Worm (Caenorhabditis elegans): ENCODE data around the gene C16A11.4.

The C16A11.4 gene

ce11 chrII:4209071-4209747, 17.6 kb upstream of the C16A11.4 start, which contains the start of gene F31D5.6 (continued):
- TF ChIP-seq aptf-2 (GFP tag; conservative IDR thresholded peaks at IDR 0.05) (no peak), nhr-27 (tag; optimal IDR thresholded peaks at IDR 0.05) (no peak), madf-6 (GFP tag; IDR thresholded peaks at IDR 0.05) (peak; percentile 81), die-1 (tag; optimal IDR thresholded peaks at IDR 0.05) (no peak), attf-5 (GFP tag; optimal IDR thresholded peaks at IDR 0.05) (no peak), dox-1 (GFP tag; IDR thresholded peaks at IDR 0.05) (peak; percentile 21; the same call in 1 of the 2 replicates), nfyb-1 (GFP tag; IDR thresholded peaks at IDR 0.05) (0 out of 2 replicates have a peak, but pooled peaks have one; percentile 13), pha-4 (tag; optimal IDR thresholded peaks at IDR 0.05) (no peak), F49E8.2 (tag; optimal IDR thresholded peaks at IDR 0.05; ENCODE audit: insufficient read depth) (no peak), attf-6 (GFP tag; IDR thresholded peaks at IDR 0.05) (no peak), ceh-79 (tag; optimal IDR thresholded peaks at IDR 0.05) (no peak), nhr-80 (tag; optimal IDR thresholded peaks at IDR 0.05) (no peak), T26A5.8 (tag; optimal IDR thresholded peaks at IDR 0.05) (no peak), sea-2 (GFP tag; IDR thresholded peaks at IDR 0.05) (no peak), bed-1 (GFP tag; IDR thresholded peaks at IDR 0.05) (no peak), hmg-1.2 (GFP tag; IDR thresholded peaks at IDR 0.05) (0 out of 2 replicates have a peak, but pooled peaks have one; percentile 12), Y53G8AR.9 (GFP tag; conservative IDR thresholded peaks at IDR 0.05) (no peak), T07F8.4 (tag; optimal IDR thresholded peaks at IDR 0.05) (no peak), nhr-179 (tag; optimal IDR thresholded peaks at IDR 0.05) (no peak), B0019.2 (GFP tag; conservative IDR thresholded peaks at IDR 0.05) (no peak), attf-3 (GFP tag; conservative IDR thresholded peaks at IDR 0.05) (no peak), B0035.1 (tag; optimal IDR thresholded peaks at IDR 0.05) (no peak), ztf-3 (GFP tag; optimal IDR thresholded peaks at IDR 0.05) (no peak), cebp-2 (GFP tag; IDR thresholded peaks at IDR 0.05) (no peak), ceh-91 (GFP tag; IDR thresholded peaks at IDR 0.05) (no peak), ztf-26 (tag; optimal IDR thresholded peaks at IDR 0.05) (no peak), nfya-1 (tag; optimal IDR thresholded peaks at IDR 0.05; ENCODE audit: borderline replicate concordance, insufficient read depth) (no peak), let-526 (GFP tag; IDR thresholded peaks at IDR 0.05) (0 out of 2 replicates have a peak, but pooled peaks have one; percentile 22), snpc-1.1 (tag; optimal IDR thresholded peaks at IDR 0.05; ENCODE audit: insufficient read depth) (no peak)

- TF ChIP-seq ztf-28 (GFP tag; IDR thresholded peaks at IDR 0.05) (no peak), die-1 (tag; optimal IDR thresholded peaks at IDR 0.05) (no peak), lsl-1 (GFP tag; optimal IDR thresholded peaks at IDR 0.05) (no peak), attf-5 (GFP tag; optimal IDR thresholded peaks at IDR 0.05) (no peak), C06A6.2 (GFP tag; conservative IDR thresholded peaks at IDR 0.05) (no peak), F55B11.4 (tag; optimal IDR thresholded peaks at IDR 0.05; ENCODE audit: borderline replicate concordance, insufficient read depth) (no peak), B0019.2 (GFP tag; conservative IDR thresholded peaks at IDR 0.05) (no peak), sdz-38 (tag; optimal IDR thresholded peaks at IDR 0.05) (no peak), ceh-79 (tag; optimal IDR thresholded peaks at IDR 0.05) (no peak), nfyb-1 (GFP tag; IDR thresholded peaks at IDR 0.05) (no peak), hsf-1 (GFP tag; IDR thresholded peaks at IDR 0.05) (no peak), ztf-6 (GFP tag; IDR thresholded peaks at IDR 0.05) (no peak), B0035.1 (tag; optimal IDR thresholded peaks at IDR 0.05) (no peak), mcd-1 (GFP tag; IDR thresholded peaks at IDR 0.05) (no peak)
These were observed 15.7 kb upstream of the C16A11.4 start, which contains the start of gene F31D5.7 for ce11 chrII:4211113-4211512. Gene F31D5.7, plus strand, starts transcription at chrII:4211413.

All from whole organism, young adult.